Fruit fly (Drosophila melanogaster) whole organism, embryonic: Measurements from ENCODE around the gene rdhB.

Experiments
- Asciz ChIP-seq: fragments of 200-800 bp; sonication (Bioruptor generic); optimal IDR thresholded peaks from 2 replicates; lab custom pipeline; 2017; ENCODE audit warnings: missing biosample characterization, mild to moderate bottlenecking, missing genetic modification characterization, missing genetic modification reagents
- Bgb ChIP-seq: fragments of 200-800 bp; sonication (Bioruptor generic); IDR thresholded peaks from 2 replicates; pipeline ENCODE4 v1.3.6; 2022; ENCODE audit warnings: missing biosample characterization, missing genetic modification characterization; ENCODE audit not compliant: partially characterized antibody
- BtbVII ChIP-seq: fragments of 200-800 bp; sonication (Bioruptor generic); optimal IDR thresholded peaks from 3 replicates; lab custom pipeline; 2017; ENCODE audit warnings: missing biosample characterization, mild to moderate bottlenecking, missing genetic modification characterization
- C15 ChIP-seq: fragments of 200-800 bp; sonication (Bioruptor generic); IDR thresholded peaks from 3 replicates; pipeline ENCODE4 v1.3.6; 2022; ENCODE audit warnings: missing biosample characterization, missing genetic modification characterization
- CG10565 ChIP-seq: fragments of 200-800 bp; sonication (Bioruptor generic); optimal IDR thresholded peaks from 3 replicates; lab custom pipeline; 2016; ENCODE audit warnings: missing biosample characterization, mild to moderate bottlenecking, missing genetic modification characterization
- CG12942 ChIP-seq: fragments of 200-800 bp; sonication (Bioruptor generic); optimal IDR thresholded peaks from 3 replicates; lab custom pipeline; 2016; ENCODE audit warnings: missing biosample characterization, missing genetic modification characterization
- CG13775 ChIP-seq: fragments of 200-800 bp; sonication (Bioruptor generic); optimal IDR thresholded peaks from 3 replicates; lab custom pipeline; 2017; ENCODE audit warnings: missing biosample characterization, mild to moderate bottlenecking, missing genetic modification characterization
- CG14441 ChIP-seq: fragments of 200-800 bp; sonication (Bioruptor generic); IDR thresholded peaks from 2 replicates; pipeline ENCODE4 v1.3.6; 2022; ENCODE audit warnings: missing biosample characterization, missing genetic modification characterization
- CG15269 ChIP-seq: fragments of 200-800 bp; sonication (Bioruptor generic); optimal IDR thresholded peaks from 2 replicates; lab custom pipeline; 2018; ENCODE audit warnings: missing biosample characterization, mild to moderate bottlenecking, missing genetic modification characterization, moderate library complexity
- CG16813 ChIP-seq: fragments of 200-800 bp; sonication (Bioruptor generic); IDR thresholded peaks from 3 replicates; pipeline ENCODE4 v1.3.6; 2022; ENCODE audit warnings: missing biosample characterization, missing genetic modification characterization; ENCODE audit not compliant: partially characterized antibody
- CG33213 ChIP-seq: fragments of 200-800 bp; sonication (Bioruptor generic); optimal IDR thresholded peaks from 3 replicates; lab custom pipeline; 2016; ENCODE audit warnings: missing biosample characterization, missing genetic modification characterization
- CG34422 ChIP-seq: fragments of 200-800 bp; sonication (Bioruptor generic); IDR thresholded peaks from 3 replicates; pipeline ENCODE4 v1.3.6; 2022; ENCODE audit warnings: missing biosample characterization, missing genetic modification characterization
- CG43689 ChIP-seq: fragments of 200-800 bp; sonication (Bioruptor generic); IDR thresholded peaks from 2 replicates; pipeline ENCODE4 v1.3.6; 2022; ENCODE audit warnings: missing biosample characterization, missing genetic modification characterization
- CG5245 ChIP-seq: fragments of 200-800 bp; sonication (Bioruptor generic); optimal IDR thresholded peaks from 3 replicates; lab custom pipeline; 2016; ENCODE audit warnings: missing biosample characterization, missing genetic modification characterization
- CG6654 ChIP-seq: fragments of 200-800 bp; sonication (Bioruptor generic); optimal IDR thresholded peaks from 2 replicates; lab custom pipeline; 2017; ENCODE audit warnings: missing biosample characterization, mild to moderate bottlenecking, missing genetic modification characterization
- CG9437 ChIP-seq: fragments of 200-800 bp; sonication (Bioruptor generic); optimal IDR thresholded peaks from 2 replicates; lab custom pipeline; 2018; ENCODE audit warnings: missing biosample characterization, mild to moderate bottlenecking, missing genetic modification characterization
- CG9876 ChIP-seq: fragments of 200-800 bp; sonication (Bioruptor generic); optimal IDR thresholded peaks from 2 replicates; lab custom pipeline; 2016; ENCODE audit warnings: missing biosample characterization, missing genetic modification characterization
- CTCF ChIP-seq: fragments of 200-800 bp; sonication (Bioruptor generic); optimal IDR thresholded peaks from 2 replicates; lab custom pipeline; 2017; ENCODE audit warnings: missing biosample characterization, mild to moderate bottlenecking, missing genetic modification characterization, moderate library complexity
- Camta ChIP-seq: fragments of 200-800 bp; sonication (Bioruptor generic); optimal IDR thresholded peaks from 2 replicates; lab custom pipeline; 2016; ENCODE audit warnings: missing biosample characterization, missing genetic modification characterization
- D19A ChIP-seq: fragments of 200-800 bp; optimal IDR thresholded peaks from 3 replicates; lab custom pipeline; 2019; ENCODE audit warnings: missing biosample characterization, mild to moderate bottlenecking, missing genetic modification characterization, moderate library complexity
- Dll ChIP-seq: fragments of 200-800 bp; sonication (Bioruptor generic); IDR thresholded peaks from 4 replicates; pipeline ENCODE4 v1.3.6; 2022; ENCODE audit warnings: missing biosample characterization, missing genetic modification characterization; ENCODE audit not compliant: partially characterized antibody
- E2f2 ChIP-seq: fragments of 200-800 bp; sonication (Bioruptor generic); IDR thresholded peaks from 2 replicates; pipeline ENCODE4 v1.3.6; 2022; ENCODE audit warnings: missing biosample characterization, missing genetic modification characterization
- ERR ChIP-seq: fragments of 200-800 bp; sonication (Bioruptor generic); optimal IDR thresholded peaks from 2 replicates; lab custom pipeline; 2016; ENCODE audit warnings: missing biosample characterization, missing genetic modification characterization
- HmgD ChIP-seq: fragments of 200-800 bp; sonication (Bioruptor generic); optimal IDR thresholded peaks from 3 replicates; lab custom pipeline; 2016; ENCODE audit warnings: missing biosample characterization, missing genetic modification characterization
- MBD-R2 ChIP-seq: fragments of 200-800 bp; sonication (Bioruptor generic); IDR thresholded peaks from 2 replicates; pipeline ENCODE4 v1.3.6; 2022; ENCODE audit warnings: missing biosample characterization, missing genetic modification characterization
- Mad ChIP-seq: fragments of 200-800 bp; sonication (Bioruptor generic); optimal IDR thresholded peaks from 2 replicates; lab custom pipeline; 2016; ENCODE audit warnings: missing biosample characterization, missing genetic modification characterization
- NC2β ChIP-seq: fragments of 200-800 bp; sonication (Bioruptor generic); optimal IDR thresholded peaks from 2 replicates; lab custom pipeline; 2016; ENCODE audit warnings: missing biosample characterization, missing genetic modification characterization
- Neu2 ChIP-seq: fragments of 200-800 bp; sonication (Bioruptor generic); optimal IDR thresholded peaks from 3 replicates; lab custom pipeline; 2016; ENCODE audit warnings: missing biosample characterization, missing genetic modification characterization, borderline replicate concordance
- Opbp ChIP-seq: fragments of 200-800 bp; sonication (Bioruptor generic); IDR thresholded peaks from 3 replicates; pipeline ENCODE4 v1.3.6; 2022; ENCODE audit warnings: missing biosample characterization, missing genetic modification characterization; ENCODE audit not compliant: partially characterized antibody
- Rx ChIP-seq: fragments of 200-800 bp; sonication (Bioruptor generic); IDR thresholded peaks from 2 replicates; pipeline ENCODE4 v1.3.6; 2022; ENCODE audit warnings: missing biosample characterization, missing genetic modification characterization
- ab ChIP-seq: fragments of 200-800 bp; sonication (Bioruptor generic); optimal IDR thresholded peaks from 2 replicates; lab custom pipeline; 2016; ENCODE audit warnings: missing biosample characterization, missing genetic modification characterization
- bab2 ChIP-seq: fragments of 200-800 bp; sonication (Bioruptor generic); optimal IDR thresholded peaks from 2 replicates; lab custom pipeline; 2016; ENCODE audit warnings: missing biosample characterization, missing genetic modification characterization
- bbx ChIP-seq: fragments of 200-800 bp; sonication (Bioruptor generic); IDR thresholded peaks from 2 replicates; pipeline ENCODE4 v1.3.6; 2022; ENCODE audit warnings: missing biosample characterization, missing genetic modification characterization; ENCODE audit not compliant: partially characterized antibody
- cwo ChIP-seq: fragments of 200-800 bp; sonication (Bioruptor generic); optimal IDR thresholded peaks from 3 replicates; lab custom pipeline; 2017; ENCODE audit warnings: missing biosample characterization, missing genetic modification characterization, mild to moderate bottlenecking, moderate library complexity, missing genetic modification reagents
- dan ChIP-seq: fragments of 200-800 bp; sonication (Bioruptor generic); IDR thresholded peaks from 2 replicates; pipeline ENCODE4 v1.3.6; 2022; ENCODE audit warnings: missing biosample characterization, missing genetic modification characterization
- dysf ChIP-seq: fragments of 200-800 bp; sonication (Bioruptor generic); IDR thresholded peaks from 3 replicates; pipeline ENCODE4 v1.3.6; 2022; ENCODE audit warnings: missing biosample characterization, missing genetic modification characterization
- gem ChIP-seq: fragments of 200-800 bp; sonication (Bioruptor generic); optimal IDR thresholded peaks from 2 replicates; lab custom pipeline; 2019; ENCODE audit warnings: missing biosample characterization, mild to moderate bottlenecking, missing genetic modification characterization, moderate library complexity
- gro ChIP-seq: fragments of 200-800 bp; sonication (Bioruptor generic); optimal IDR thresholded peaks from 2 replicates; lab custom pipeline; 2016; ENCODE audit warnings: missing biosample characterization, missing genetic modification characterization
- ham ChIP-seq: fragments of 200-800 bp; sonication (Bioruptor generic); IDR thresholded peaks from 2 replicates; pipeline ENCODE4 v1.3.6; 2022; ENCODE audit warnings: missing biosample characterization, missing genetic modification characterization
- mirr ChIP-seq: fragments of 200-800 bp; sonication (Bioruptor generic); optimal IDR thresholded peaks from 3 replicates; lab custom pipeline; 2018; ENCODE audit warnings: missing biosample characterization, mild to moderate bottlenecking, missing genetic modification characterization
- mld ChIP-seq: fragments of 200-800 bp; sonication (Bioruptor generic); IDR thresholded peaks from 3 replicates; pipeline ENCODE4 v1.3.6; 2022; ENCODE audit warnings: missing biosample characterization, missing genetic modification characterization; ENCODE audit not compliant: partially characterized antibody
- nerfin-1 ChIP-seq: fragments of 200-800 bp; sonication (Bioruptor generic); optimal IDR thresholded peaks from 3 replicates; lab custom pipeline; 2019; ENCODE audit warnings: missing biosample characterization, mild to moderate bottlenecking, missing genetic modification characterization, moderate library complexity
- org-1 ChIP-seq: fragments of 200-800 bp; sonication (Bioruptor generic); optimal IDR thresholded peaks from 2 replicates; lab custom pipeline; 2017; ENCODE audit warnings: missing biosample characterization, missing genetic modification characterization
- pho ChIP-seq: fragments of 200-800 bp; sonication (Bioruptor generic); optimal IDR thresholded peaks from 2 replicates; lab custom pipeline; 2016; ENCODE audit warnings: missing biosample characterization, missing genetic modification characterization
- psq ChIP-seq: fragments of 200-800 bp; sonication (Bioruptor generic); optimal IDR thresholded peaks from 2 replicates; lab custom pipeline; 2017; ENCODE audit warnings: missing biosample characterization, missing genetic modification characterization
- ssp ChIP-seq: fragments of 200-800 bp; sonication (Bioruptor generic); IDR thresholded peaks from 2 replicates; pipeline ENCODE4 v1.3.6; 2022; ENCODE audit warnings: missing biosample characterization, missing genetic modification characterization
- tap ChIP-seq: fragments of 200-800 bp; optimal IDR thresholded peaks from 3 replicates; lab custom pipeline; 2019; ENCODE audit warnings: missing biosample characterization, mild to moderate bottlenecking, missing genetic modification characterization, moderate library complexity
- tin ChIP-seq: fragments of 200-800 bp; sonication (Bioruptor generic); optimal IDR thresholded peaks from 3 replicates; lab custom pipeline; 2016; ENCODE audit warnings: missing biosample characterization, missing genetic modification characterization
- wek ChIP-seq: fragments of 200-800 bp; sonication (Bioruptor generic); optimal IDR thresholded peaks from 3 replicates; lab custom pipeline; 2018; ENCODE audit warnings: missing biosample characterization, mild to moderate bottlenecking, missing genetic modification characterization, moderate library complexity

rdhB gene

dm6 chr3R:22356464-22357410, 5.2 kb downstream of the rdhB start, which contains the start of gene Sar1 (continued):
- TF ChIP-seq E2f2 (GFP tag; lab: Robert Waterston, UW) (peak; percentile 100), cwo (GFP tag; lab: Kevin White, UChicago) (no peak), BtbVII (no peak), Dll (peak; percentile 95), ssp (GFP tag; lab: Robert Waterston, UW) (no peak), ERR (GFP tag; lab: Kevin White, UChicago) (peak; percentile 46), Neu2 (GFP tag; lab: Kevin White, UChicago) (no peak), CTCF (GFP tag; lab: Kevin White, UChicago) (peak; percentile 60), CG16813 (GFP tag; lab: Robert Waterston, UW) (peak; percentile 93), Camta (GFP tag; lab: Kevin White, UChicago) (peak; percentile 35), CG9876 (GFP tag; lab: Kevin White, UChicago) (peak; percentile 40), dysf (GFP tag; lab: Robert Waterston, UW) (no peak), HmgD (GFP tag; lab: Kevin White, UChicago) (peak; percentile 88), gro (peak; percentile 81), wek (GFP tag; lab: Kevin White, UChicago) (no peak), D19A (tag; lab: Kevin White, UChicago) (no peak), ab (GFP tag; lab: Kevin White, UChicago) (no peak), C15 (GFP tag; lab: Robert Waterston, UW) (no peak), nerfin-1 (tag; lab: Kevin White, UChicago) (peak; percentile 31), psq (GFP tag; lab: Kevin White, UChicago) (no peak), NC2β (peak; percentile 50), Bgb (peak; percentile 97), CG13775 (no peak), CG15269 (tag; lab: Kevin White, UChicago) (no peak), tin (GFP tag; lab: Kevin White, UChicago) (no peak), gem (tag; lab: Kevin White, UChicago) (peak; percentile 16), mirr (GFP tag; lab: Kevin White, UChicago) (no peak), dan (GFP tag; lab: Robert Waterston, UW) (no peak), Opbp (peak; percentile 97), CG12942 (peak; percentile 8), bbx (GFP tag; lab: Robert Waterston, UW) (peak; percentile 96), CG6654 (GFP tag; lab: Kevin White, UChicago) (no peak), CG9437 (GFP tag; lab: Kevin White, UChicago) (peak; percentile 55), MBD-R2 (GFP tag; lab: Robert Waterston, UW) (peak; percentile 16; the same call in 1 of the 2 replicates), ham (no peak; the same call in 1 of the 2 replicates), mld (GFP tag; lab: Robert Waterston, UW) (peak; percentile 72; the same call in 2 of the 3 replicates), Mad (GFP tag; lab: Kevin White, UChicago) (peak; percentile 63), pho (GFP tag; lab: Kevin White, UChicago) (peak; percentile 72), CG33213 (GFP tag; lab: Kevin White, UChicago) (peak; percentile 91), bab2 (GFP tag; lab: Kevin White, UChicago) (no peak), CG14441 (GFP tag; lab: Robert Waterston, UW) (no peak), tap (tag; lab: Kevin White, UChicago) (no peak), CG43689 (GFP tag; lab: Robert Waterston, UW) (no peak), CG5245 (GFP tag; lab: Kevin White, UChicago) (no peak), Rx (GFP tag; lab: Robert Waterston, UW) (no peak), CG34422 (GFP tag; lab: Robert Waterston, UW) (peak; percentile 51; the same call in 2 of the 3 replicates), Asciz (GFP tag; lab: Kevin White, UChicago) (no peak), org-1 (GFP tag; lab: Kevin White, UChicago) (no peak), CG10565 (GFP tag; lab: Kevin White, UChicago) (no peak)
